Worm (Caenorhabditis elegans): ENCODE measurements around the gene F25B4.7.
A peak's percentile ranks its signal among the peaks of the same experiment; 100 is the strongest.

Gene F25B4.7

ce11 chrV:5684534-5684933 lies 2.5 kb downstream of the F25B4.7 start, which contains the start of the genes hmgs-1 and F25B4.4 (continued):
- TF ChIP-seq egl-27 (tag; optimal IDR thresholded peaks at IDR 0.05), result peak in 1 of 2 experiments; percentile 28
- TF ChIP-seq unc-98 (GFP tag; IDR thresholded peaks at IDR 0.05), result peak; percentile 28; the same call in 1 of the 2 replicates
- peak; percentile 84 for TF ChIP-seq fos-1 (tag; optimal IDR thresholded peaks at IDR 0.05)
- peak; percentile 87 for TF ChIP-seq tbx-2 (tag; optimal IDR thresholded peaks at IDR 0.05)
- no peak for TF ChIP-seq ces-1 (GFP tag; optimal IDR thresholded peaks at IDR 0.05)

DNA sequence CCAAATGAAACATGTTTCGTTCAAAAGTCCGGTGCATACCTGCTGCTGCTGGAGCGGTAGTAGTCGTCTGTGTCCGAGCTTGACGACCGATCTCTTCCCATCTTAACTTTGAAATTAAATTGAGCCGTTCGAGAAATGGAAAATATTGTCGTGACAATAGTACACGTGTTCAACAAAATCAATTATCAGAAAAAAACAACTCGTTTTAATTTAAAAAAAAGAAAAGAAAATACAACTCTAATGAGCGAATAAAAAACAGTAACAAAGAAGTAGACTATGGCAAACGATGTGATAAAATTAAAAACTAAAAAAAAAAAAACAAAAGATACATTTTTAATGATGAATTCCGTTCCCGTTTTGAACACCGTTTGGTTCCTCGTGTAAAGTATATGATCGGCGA lies 4.5 kb downstream of the F25B4.7 start, which contains the start of gene prp-39:
prp-39 (minus strand) TSS at position 101 of the 400 bp plus-strand sequence.
- TF ChIP-seq dpl-1 (GFP tag; optimal IDR thresholded peaks at IDR 0.05) (no peak), efl-1 (optimal IDR thresholded peaks at IDR 0.05) (no peak), efl-1 (GFP tag; optimal IDR thresholded peaks at IDR 0.05 in 1 of 2) (peak in 1 of 2 experiments; percentile 72)

ce11 chrV:5677947-5678346 lies 9.1 kb downstream of the F25B4.7 start:
- TF ChIP-seq lin-14 (GFP tag; optimal IDR thresholded peaks at IDR 0.05) (no peak), efl-1 (optimal IDR thresholded peaks at IDR 0.05) (no peak), efl-1 (GFP tag; optimal IDR thresholded peaks at IDR 0.05 in 1 of 2) (peak in 1 of 2 experiments; percentile 68)

DNA sequence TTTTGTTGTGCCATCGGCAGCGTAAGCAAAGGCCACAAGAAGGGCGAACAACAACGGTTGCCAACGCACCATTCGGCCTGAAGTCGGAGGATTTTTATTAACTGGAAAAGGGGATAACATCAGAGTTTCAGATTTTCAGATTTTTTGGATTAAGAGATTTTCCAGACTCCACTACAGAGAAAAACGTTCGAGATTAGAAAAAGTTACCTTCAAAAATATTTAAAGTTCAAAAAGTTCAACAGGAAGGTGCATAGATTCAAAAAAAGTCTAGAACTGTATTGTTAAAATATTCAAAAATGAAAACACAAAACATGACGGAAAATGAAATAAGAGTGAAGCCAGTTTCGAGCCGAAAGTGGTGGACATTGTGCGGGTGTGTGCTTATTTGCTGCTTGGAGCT lies 11.0 kb downstream of the F25B4.7 start, which contains the start of gene pqn-13:
pqn-13 (minus strand) TSS at position 101 of the 400 bp plus-strand sequence.
- peak; percentile 8 for TF ChIP-seq nhr-85 (tag)
- no peak for TF ChIP-seq unc-130 (tag; optimal IDR thresholded peaks at IDR 0.05)

ce11 chrV:5672270-5672669 lies 14.8 kb downstream of the F25B4.7 start:
- TF ChIP-seq efl-1 (optimal IDR thresholded peaks at IDR 0.05) (no peak), efl-1 (GFP tag; optimal IDR thresholded peaks at IDR 0.05 in 1 of 2) (peak in 1 of 2 experiments; percentile 91), ceh-90 (tag; optimal IDR thresholded peaks at IDR 0.05) (no peak)

DNA sequence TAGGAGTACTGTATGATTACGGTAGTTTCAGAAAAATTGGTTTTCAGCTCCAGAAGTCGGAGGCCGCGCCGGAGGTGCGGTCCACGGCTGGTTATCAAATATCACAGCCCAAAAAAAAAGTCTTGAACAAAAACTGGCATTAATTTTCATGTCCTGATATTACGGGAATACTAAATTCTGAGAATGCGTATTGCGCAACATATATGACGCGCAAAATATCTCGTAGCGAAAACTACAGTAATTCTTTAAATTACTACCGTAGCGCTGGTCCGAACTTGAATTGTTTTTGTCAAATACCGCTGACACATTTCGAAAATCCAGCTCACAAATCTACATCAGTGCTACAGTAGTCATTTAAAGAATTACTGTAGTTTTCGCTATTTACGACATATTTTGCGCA lies 18.1 kb downstream of the F25B4.7 start:
- TF ChIP-seq Y116A8C.19 (tag; optimal IDR thresholded peaks at IDR 0.05; ENCODE audit: borderline replicate concordance) (no peak), tlp-1 (tag; optimal IDR thresholded peaks at IDR 0.05) (no peak), ceh-90 (tag; optimal IDR thresholded peaks at IDR 0.05) (no peak), isw-1 (GFP tag; IDR thresholded peaks at IDR 0.05) (no peak), nhr-28 (tag; optimal IDR thresholded peaks at IDR 0.05) (no peak), elt-2 (tag; optimal IDR thresholded peaks at IDR 0.05) (no peak), ceh-8 (GFP tag; optimal IDR thresholded peaks at IDR 0.05) (no peak), snu-23 (GFP tag; optimal IDR thresholded peaks at IDR 0.05) (no peak), nhr-11 (tag; optimal IDR thresholded peaks at IDR 0.05) (no peak), mep-1 (tag; optimal IDR thresholded peaks at IDR 0.05) (no peak)

DNA sequence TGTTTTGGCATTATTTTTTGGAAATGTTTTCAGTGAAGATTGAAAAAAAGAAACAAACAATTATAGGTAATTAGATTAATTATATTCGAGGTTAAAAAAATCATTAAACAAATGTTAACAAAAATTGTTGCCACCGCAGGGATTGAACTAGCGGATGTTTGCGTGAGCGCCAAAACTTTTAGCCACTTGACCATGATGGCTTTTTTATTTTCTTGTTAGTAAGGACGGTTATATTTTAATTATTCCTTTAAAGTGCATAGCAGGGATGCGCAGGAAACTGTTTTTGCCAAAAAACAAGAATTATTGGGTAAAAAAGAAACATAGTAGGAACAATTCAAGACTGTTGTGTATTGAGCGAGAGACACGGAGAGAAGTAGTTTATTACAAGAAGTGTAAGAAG lies 19.7 kb downstream of the F25B4.7 start:
- TF ChIP-seq efl-1 (optimal IDR thresholded peaks at IDR 0.05), result no peak
- TF ChIP-seq efl-1 (GFP tag; optimal IDR thresholded peaks at IDR 0.05 in 1 of 2), result peak in 1 of 2 experiments; percentile 92
- TF ChIP-seq nhr-85 (tag), result peak; percentile 68
- TF ChIP-seq nhr-47 (tag; optimal IDR thresholded peaks at IDR 0.05), result peak; percentile 36
- no peak for TF ChIP-seq zip-4 (GFP tag; optimal IDR thresholded peaks at IDR 0.05)
- peak; percentile 59 for TF ChIP-seq nhr-90 (tag; optimal IDR thresholded peaks at IDR 0.05; ENCODE audit: poor library complexity)
- TF ChIP-seq alr-1 (tag; optimal IDR thresholded peaks at IDR 0.05; ENCODE audit: borderline replicate concordance), result no peak
- TF ChIP-seq grh-1 (GFP tag; IDR thresholded peaks at IDR 0.05), result 0 out of 2 replicates have a peak, but pooled peaks have one; percentile 17
- peak in 1 of 2 experiments; percentile 3 for TF ChIP-seq lin-35 (GFP tag; optimal IDR thresholded peaks at IDR 0.05)
